Worm (Caenorhabditis elegans): Measurements from ENCODE around the gene grl-20.
A peak's percentile ranks its signal among the peaks of the same experiment; 100 is the strongest.

Gene grl-20

DNA sequence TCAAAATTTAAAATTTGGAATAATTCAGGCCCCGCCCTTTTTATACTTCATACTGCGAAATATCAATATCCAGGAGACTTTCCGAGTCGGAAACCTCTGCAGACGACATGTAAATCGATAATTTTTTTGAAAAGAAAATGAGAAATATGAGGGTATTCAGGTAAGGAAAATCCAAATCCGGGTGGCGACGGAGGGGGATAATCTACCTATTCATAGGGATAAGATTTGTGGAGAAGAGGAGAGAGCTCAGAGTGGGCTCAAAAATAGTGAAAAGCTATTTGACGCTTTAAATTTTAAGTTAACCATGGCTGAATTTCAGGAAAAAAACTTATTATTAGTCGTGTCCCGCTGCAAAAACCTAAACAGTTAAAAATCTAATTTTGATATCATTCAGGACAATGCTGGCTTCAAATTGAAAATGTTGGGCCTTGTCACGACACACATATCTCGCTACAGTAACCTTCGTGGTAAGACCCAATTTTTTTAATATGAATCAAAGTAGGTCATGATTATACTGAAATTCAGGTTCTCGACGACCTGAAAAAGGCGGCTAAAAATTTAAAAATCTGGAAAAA, 17.3 kb downstream of the grl-20 start, which contains the start of gene che-6:
che-6 (minus strand) TSS at position 109 of the 575 bp plus-strand sequence.
- no peak for TF ChIP-seq fos-1 (tag; optimal IDR thresholded peaks at IDR 0.05)
- peak; percentile 6 for TF ChIP-seq lin-13 (GFP tag; optimal IDR thresholded peaks at IDR 0.05)
- TF ChIP-seq lsy-2 (tag; optimal IDR thresholded peaks at IDR 0.05): peak in 1 of 2 experiments; percentile 3

DNA sequence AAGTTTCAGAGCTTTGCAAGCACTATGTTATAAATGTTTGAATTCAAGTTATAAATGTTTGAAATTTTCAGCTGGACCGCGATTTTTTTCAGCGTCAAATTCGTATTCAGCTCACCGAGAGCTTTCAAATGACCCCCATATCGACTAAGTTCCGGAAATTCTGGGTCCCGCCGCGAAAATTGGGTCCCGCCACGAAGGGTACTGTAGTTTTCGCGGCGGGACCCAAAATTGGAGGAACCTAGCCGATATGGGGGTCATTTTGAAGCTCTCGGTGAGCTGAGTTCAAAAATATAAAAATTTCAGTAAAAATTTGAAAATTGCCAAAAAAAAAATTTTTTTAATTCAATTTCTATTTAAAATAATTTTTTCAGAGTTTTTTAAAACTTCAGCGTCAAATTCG, 22.0 kb downstream of the grl-20 start:
- TF ChIP-seq unc-55 (GFP tag; optimal IDR thresholded peaks at IDR 0.05) (no peak), ztf-1 (GFP tag; conservative IDR thresholded peaks at IDR 0.05) (no peak), elt-3 (tag; optimal IDR thresholded peaks at IDR 0.05) (no peak), egl-27 (tag; optimal IDR thresholded peaks at IDR 0.05) (no peak), unc-62 (GFP tag; optimal IDR thresholded peaks at IDR 0.05) (no peak), fos-1 (tag; optimal IDR thresholded peaks at IDR 0.05) (no peak), lin-13 (GFP tag; optimal IDR thresholded peaks at IDR 0.05) (no peak), lsy-2 (tag; optimal IDR thresholded peaks at IDR 0.05) (no peak), Y55F3AM.14 (GFP tag; optimal IDR thresholded peaks at IDR 0.05) (no peak)

DNA sequence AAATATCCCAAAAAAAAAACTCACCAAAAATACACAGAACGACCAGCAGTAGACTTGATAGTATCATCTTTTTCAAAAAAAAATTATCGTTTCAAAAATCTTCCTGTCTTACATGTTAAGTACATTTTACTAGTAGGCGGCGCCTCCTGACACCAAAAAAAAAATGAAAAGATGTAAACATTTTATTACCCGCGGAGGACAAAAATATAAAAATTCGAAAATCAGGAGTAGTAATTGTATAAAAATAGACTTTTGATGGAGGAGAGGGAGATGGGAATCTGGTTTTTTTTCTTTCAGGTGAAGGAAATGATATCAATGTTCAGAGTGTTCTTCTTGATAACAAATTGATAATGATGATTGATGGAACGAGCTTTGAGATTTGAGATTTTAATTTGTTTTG, 25.9 kb downstream of the grl-20 start, which contains the start of gene C23H5.15:
C23H5.15 (minus strand) TSS at position 101 of the 400 bp plus-strand sequence.
- TF ChIP-seq lin-13 (GFP tag; optimal IDR thresholded peaks at IDR 0.05) (no peak), skn-1 (tag; optimal IDR thresholded peaks at IDR 0.05) (no peak), peb-1 (tag; optimal IDR thresholded peaks at IDR 0.05) (no peak), ceh-16 (tag; optimal IDR thresholded peaks at IDR 0.05) (no peak), elt-3 (tag; optimal IDR thresholded peaks at IDR 0.05) (no peak), nhr-77 (tag; optimal IDR thresholded peaks at IDR 0.05) (no peak), ztf-4 (tag; optimal IDR thresholded peaks at IDR 0.05) (no peak), Y55F3AM.14 (GFP tag; optimal IDR thresholded peaks at IDR 0.05) (no peak), nhr-25 (tag; optimal IDR thresholded peaks at IDR 0.05) (no peak), ztf-11 (tag; optimal IDR thresholded peaks at IDR 0.05) (no peak), ceh-82 (tag; optimal IDR thresholded peaks at IDR 0.05) (no peak), nhr-237 (tag; optimal IDR thresholded peaks at IDR 0.05) (no peak), aly-2 (tag; optimal IDR thresholded peaks at IDR 0.05) (no peak), nhr-6 (tag; optimal IDR thresholded peaks at IDR 0.05) (no peak), unc-62 (GFP tag; optimal IDR thresholded peaks at IDR 0.05) (no peak)

DNA sequence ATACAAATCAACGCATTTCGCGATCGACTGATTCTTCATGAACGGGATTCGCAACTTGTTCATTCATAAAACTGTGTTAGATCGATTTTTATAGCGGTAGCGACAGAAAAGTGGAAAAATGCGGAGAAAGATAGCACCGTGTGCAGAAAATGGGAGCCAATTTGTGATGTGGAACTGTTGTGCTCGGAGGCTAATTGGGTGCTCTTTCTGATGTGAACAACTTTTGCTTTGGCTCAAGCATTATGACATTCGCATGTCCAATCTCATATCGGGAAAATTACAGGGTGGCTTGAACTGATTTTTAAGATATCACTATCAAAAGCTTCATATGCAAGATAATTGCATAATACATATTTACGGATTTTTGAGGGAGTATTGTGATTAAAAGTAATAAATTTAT, 28.9 kb downstream of the grl-20 start, which contains the start of gene C23H5.11:
C23H5.11 (minus strand) TSS at position 101 of the 400 bp plus-strand sequence.
- TF ChIP-seq lin-11 (tag; optimal IDR thresholded peaks at IDR 0.05) (no peak), ztf-11 (tag; optimal IDR thresholded peaks at IDR 0.05) (no peak), skn-1 (tag; optimal IDR thresholded peaks at IDR 0.05) (no peak), ZK546.5 (tag; optimal IDR thresholded peaks at IDR 0.05) (no peak), C34F6.9 (tag; optimal IDR thresholded peaks at IDR 0.05) (no peak), unc-62 (GFP tag; optimal IDR thresholded peaks at IDR 0.05) (no peak), nhr-237 (tag; optimal IDR thresholded peaks at IDR 0.05) (no peak), nhr-25 (tag; optimal IDR thresholded peaks at IDR 0.05) (no peak), elt-1 (tag; optimal IDR thresholded peaks at IDR 0.05) (no peak), snpc-4 (tag; optimal IDR thresholded peaks at IDR 0.05) (no peak), nhr-12 (tag; optimal IDR thresholded peaks at IDR 0.05) (no peak), nhr-23 (tag; optimal IDR thresholded peaks at IDR 0.05) (no peak)

DNA sequence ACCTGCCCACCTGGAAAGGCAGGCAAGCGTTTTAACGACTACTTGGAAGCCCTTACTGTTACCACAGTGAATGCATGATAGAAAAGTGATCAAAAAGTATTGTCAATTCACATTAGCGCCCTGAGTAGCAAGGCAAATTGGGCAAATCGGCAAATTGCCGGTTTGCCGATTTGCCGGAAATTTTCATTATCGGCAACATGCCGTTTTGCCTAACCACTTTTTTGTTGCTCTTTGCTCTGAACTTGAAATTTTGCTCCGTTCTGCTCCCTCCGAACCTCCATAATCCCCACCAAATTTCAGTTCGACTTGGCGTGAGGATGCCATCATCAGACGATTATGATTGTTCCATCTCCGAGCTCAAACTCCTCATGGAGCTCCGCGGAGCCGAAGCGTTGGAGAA, 44.9 kb downstream of the grl-20 start, which contains the start of gene mca-2:
mca-2 (plus strand) TSS at position 301 of the 400 bp plus-strand sequence.
- no peak for TF ChIP-seq nhr-11 (tag; optimal IDR thresholded peaks at IDR 0.05)
- no peak for TF ChIP-seq sma-3 (GFP tag; optimal IDR thresholded peaks at IDR 0.05)
- no peak for TF ChIP-seq unc-55 (GFP tag; optimal IDR thresholded peaks at IDR 0.05)
- TF ChIP-seq sma-9 (GFP tag; optimal IDR thresholded peaks at IDR 0.05): no peak
- TF ChIP-seq sma-9 (tag; optimal IDR thresholded peaks at IDR 0.05): no peak
- no peak for TF ChIP-seq lin-13 (GFP tag; optimal IDR thresholded peaks at IDR 0.05)
- TF ChIP-seq blmp-1 (tag; optimal IDR thresholded peaks at IDR 0.05; ENCODE audit: insufficient read depth): no peak
- no peak for TF ChIP-seq peb-1 (tag; optimal IDR thresholded peaks at IDR 0.05)
- TF ChIP-seq snpc-4 (tag; optimal IDR thresholded peaks at IDR 0.05): no peak
- TF ChIP-seq mab-5 (tag; optimal IDR thresholded peaks at IDR 0.05): no peak
- TF ChIP-seq lin-39 (tag; optimal IDR thresholded peaks at IDR 0.05): no peak
- TF ChIP-seq lsy-2 (tag; optimal IDR thresholded peaks at IDR 0.05): no peak
- TF ChIP-seq unc-62 (GFP tag; optimal IDR thresholded peaks at IDR 0.05): no peak
- no peak for TF ChIP-seq lin-11 (tag; optimal IDR thresholded peaks at IDR 0.05)
- TF ChIP-seq crh-2 (tag; optimal IDR thresholded peaks at IDR 0.05): no peak

Measured in whole organism, L2 larva.